Worm (Caenorhabditis elegans) whole organism, L3 larva: ENCODE data around the gene R09H10.2.
"Not testable (repeated sequence)": the region's sequence is repeated elsewhere in the genome, so short reads cannot be mapped to it uniquely, and the experiment has no call there.

Source experiments
- R02D3.7 ChIP-seq: fragments of 150-350 bp; optimal IDR thresholded peaks from 2 replicates; lab custom pipeline; 2014; ENCODE audit warnings: missing biosample characterization, missing genetic modification characterization
- ZK546.5 ChIP-seq: sonication (generic microtip); optimal IDR thresholded peaks from 2 replicates; lab custom pipeline; 2017; ENCODE audit warnings: missing biosample characterization, missing genetic modification characterization
- ceh-16 ChIP-seq: sonication (generic microtip); optimal IDR thresholded peaks from 2 replicates; lab custom pipeline; 2017; ENCODE audit warnings: missing biosample characterization, missing genetic modification characterization
- ceh-82 ChIP-seq: fragments of 150-350 bp; optimal IDR thresholded peaks from 2 replicates; lab custom pipeline; 2014; ENCODE audit warnings: missing biosample characterization, missing genetic modification characterization
- ceh-9 ChIP-seq: sonication (generic microtip); optimal IDR thresholded peaks from 2 replicates; lab custom pipeline; 2018; ENCODE audit warnings: missing biosample characterization, missing genetic modification characterization
- egl-5 ChIP-seq: fragments of 150-350 bp; optimal IDR thresholded peaks from 2 replicates; lab custom pipeline; 2017; ENCODE audit warnings: missing biosample characterization, missing genetic modification reagents, missing genetic modification characterization, inconsistent platforms
- elt-1 ChIP-seq: fragments of 150-350 bp; optimal IDR thresholded peaks from 2 replicates; lab custom pipeline; 2014; ENCODE audit warnings: missing biosample characterization, missing genetic modification characterization
- elt-2 ChIP-seq: sonication (generic microtip); optimal IDR thresholded peaks from 2 replicates; lab custom pipeline; 2016; ENCODE audit warnings: missing genetic modification reagents, mild to moderate bottlenecking, missing genetic modification characterization, missing compliant biosample characterization
- elt-3 ChIP-seq, 3 experiments: fragments of 150-350 bp in 1 of 3; sonication (generic microtip) in 2 of 3; optimal IDR thresholded peaks; 2 replicates in 2 of 3; 4 replicates in 1 of 3; lab custom pipeline; 2014 to 2017; ENCODE audit warnings: missing biosample characterization in 3 of 3, missing genetic modification characterization in 3 of 3
- eor-1 ChIP-seq, 2 experiments: fragments of 150-350 bp; optimal IDR thresholded peaks; 2 replicates each; lab custom pipeline; 2014 to 2018; ENCODE audit warnings: missing biosample characterization in 2 of 2, missing genetic modification characterization in 2 of 2
- fkh-2 ChIP-seq: fragments of 150-350 bp; optimal IDR thresholded peaks from 2 replicates; lab custom pipeline; 2014; ENCODE audit warnings: missing biosample characterization, missing genetic modification reagents, missing genetic modification characterization
- hmg-11 ChIP-seq: sonication (generic microtip); optimal IDR thresholded peaks from 2 replicates; lab custom pipeline; 2016; ENCODE audit warnings: missing genetic modification characterization, missing compliant biosample characterization
- jun-1 ChIP-seq: fragments of 150-350 bp; optimal IDR thresholded peaks from 2 replicates; lab custom pipeline; 2014; ENCODE audit warnings: missing biosample characterization, missing genetic modification reagents, missing genetic modification characterization
- nhr-12 ChIP-seq: fragments of 150-350 bp; optimal IDR thresholded peaks from 2 replicates; lab custom pipeline; 2014; ENCODE audit warnings: missing biosample characterization, missing genetic modification characterization
- nhr-23 ChIP-seq: fragments of 150-350 bp; optimal IDR thresholded peaks from 2 replicates; lab custom pipeline; 2014; ENCODE audit warnings: missing biosample characterization, missing genetic modification reagents, missing genetic modification characterization
- nhr-237 ChIP-seq: fragments of 150-350 bp; optimal IDR thresholded peaks from 2 replicates; lab custom pipeline; 2014; ENCODE audit warnings: missing biosample characterization, missing genetic modification characterization
- nhr-25 ChIP-seq: sonication (generic microtip); optimal IDR thresholded peaks from 2 replicates; lab custom pipeline; 2017; ENCODE audit warnings: missing biosample characterization, missing genetic modification characterization
- nhr-28 ChIP-seq: fragments of 150-350 bp; optimal IDR thresholded peaks from 2 replicates; lab custom pipeline; 2014; ENCODE audit warnings: missing biosample characterization, missing genetic modification characterization
- nhr-43 ChIP-seq: sonication (generic microtip); optimal IDR thresholded peaks from 2 replicates; lab custom pipeline; 2016; ENCODE audit warnings: mild to moderate bottlenecking, missing genetic modification characterization, missing compliant biosample characterization; ENCODE audit not compliant: poor library complexity, severe bottlenecking
- nhr-76 ChIP-seq: fragments of 150-350 bp; sonication (generic microtip); optimal IDR thresholded peaks from 5 replicates; lab custom pipeline; 2014; ENCODE audit warnings: missing biosample characterization, missing genetic modification characterization
- nhr-77 ChIP-seq: fragments of 150-350 bp; optimal IDR thresholded peaks from 2 replicates; lab custom pipeline; 2014; ENCODE audit warnings: missing biosample characterization, missing genetic modification characterization
- pqm-1 ChIP-seq: fragments of 150-350 bp; optimal IDR thresholded peaks from 2 replicates; lab custom pipeline; 2017; ENCODE audit warnings: missing biosample characterization, missing genetic modification characterization, inconsistent platforms
- tbx-2 ChIP-seq: sonication (generic microtip); optimal IDR thresholded peaks from 2 replicates; lab custom pipeline; 2016; ENCODE audit warnings: mild to moderate bottlenecking, missing genetic modification characterization, missing compliant biosample characterization
- unc-62 ChIP-seq: fragments of 150-350 bp; sonication (generic microtip); optimal IDR thresholded peaks from 4 replicates; lab custom pipeline; 2014; ENCODE audit warnings: missing biosample characterization, missing genetic modification reagents, missing genetic modification characterization

The R09H10.2 gene

ce11 chrIV:10617099-10617498 is 14.4 kb downstream of the R09H10.2 start:
- TF ChIP-seq nhr-25 (tag; lab: Kevin White, UChicago): peak; percentile 92
- TF ChIP-seq pqm-1 (tag; lab: Kevin White, UChicago): no peak
- peak; percentile 26 for TF ChIP-seq nhr-23 (tag; lab: Kevin White, UChicago)
- peak; percentile 21 for TF ChIP-seq nhr-43 (tag; lab: Kevin White, UChicago)
- no peak for TF ChIP-seq egl-5 (tag; lab: Kevin White, UChicago)
- no peak for TF ChIP-seq ceh-9 (tag; lab: Kevin White, UChicago)

- TF ChIP-seq nhr-76 (tag; lab: Kevin White, UChicago) (no peak), nhr-237 (tag; lab: Kevin White, UChicago) (no peak)
- TF ChIP-seq, all 47 proteins: peak for 0
Measured at ce11 chrIV:10620811-10621210, 18.1 kb downstream of the R09H10.2 start, which contains the start of gene R09H10.7. TSS of gene R09H10.7 (plus strand) at chrIV:10621111.

- TF ChIP-seq elt-2 (tag; lab: Kevin White, UChicago) (peak; percentile 80), pqm-1 (tag; lab: Kevin White, UChicago) (peak; percentile 78), ceh-82 (no peak)
Measured at ce11 chrIV:10628724-10629123, 26.0 kb downstream of the R09H10.2 start, which contains the start of gene R09H10.5. TSS of gene R09H10.5 (minus strand) at chrIV:10628829.

- TF ChIP-seq elt-1 (tag; lab: Kevin White, UChicago) (no peak), pqm-1 (tag; lab: Kevin White, UChicago) (peak; percentile 10), elt-3 (tag; optimal IDR thresholded peaks at IDR 0.05; lab: Kevin White, UChicago) (no peak), nhr-12 (tag; lab: Kevin White, UChicago) (no peak), egl-5 (tag; lab: Kevin White, UChicago) (no peak), R02D3.7 (no peak), fkh-2 (tag; lab: Kevin White, UChicago) (no peak), ceh-82 (no peak), nhr-28 (no peak), jun-1 (tag; lab: Kevin White, UChicago) (no peak), elt-2 (tag; lab: Kevin White, UChicago) (peak; percentile 84), nhr-43 (tag; lab: Kevin White, UChicago) (no peak)
Measured at ce11 chrIV:10630953-10631554, 28.3 kb downstream of the R09H10.2 start, which contains the start of gene F56C4.4. TSS of gene F56C4.4 (minus strand) at chrIV:10631267.

ce11 chrIV:10636649-10637048 is 33.9 kb downstream of the R09H10.2 start, which contains the start of gene F56C4.1:
TSS of gene F56C4.1 (plus strand) at chrIV:10636949.
- TF ChIP-seq ZK546.5 (tag; lab: Kevin White, UChicago) (no peak), nhr-77 (tag; lab: Kevin White, UChicago) (no peak), eor-1 (tag; optimal IDR thresholded peaks at IDR 0.05; lab: Kevin White, UChicago) (no peak), hmg-11 (no peak)

ce11 chrIV:10638977-10639376 is 36.2 kb downstream of the R09H10.2 start, which contains the start of gene F56C4.2:
TSS of gene F56C4.2 (plus strand) at chrIV:10639277.
- no peak for TF ChIP-seq unc-62
- TF ChIP-seq nhr-77 (tag; lab: Kevin White, UChicago): no peak
- TF ChIP-seq tbx-2: no peak
- TF ChIP-seq nhr-12 (tag; lab: Kevin White, UChicago): no peak

ce11 chrIV:10654047-10654446 is 51.3 kb downstream of the R09H10.2 start, which contains the start of gene glb-19:
TSS of gene glb-19 (minus strand) at chrIV:10654147.
- TF ChIP-seq eor-1 (tag; optimal IDR thresholded peaks at IDR 0.05; lab: Kevin White, UChicago); ceh-16 (tag; lab: Kevin White, UChicago); elt-1 (tag; lab: Kevin White, UChicago): not testable (repeated sequence)
